Fruit fly (Drosophila melanogaster) whole organism, embryonic: ENCODE results near the gene CG7685.

Source experiments
- ATbp ChIP-seq: fragments of 200-800 bp; sonication (Bioruptor generic); optimal IDR thresholded peaks from 2 replicates; lab custom pipeline; 2017; ENCODE audit warnings: missing biosample characterization, mild to moderate bottlenecking, missing genetic modification characterization, missing genetic modification reagents
- CG10565 ChIP-seq: fragments of 200-800 bp; sonication (Bioruptor generic); optimal IDR thresholded peaks from 3 replicates; lab custom pipeline; 2016; ENCODE audit warnings: missing biosample characterization, mild to moderate bottlenecking, missing genetic modification characterization
- CG11085 ChIP-seq: fragments of 200-800 bp; sonication (Bioruptor generic); IDR thresholded peaks from 2 replicates; pipeline ENCODE4 v1.3.6; 2022; ENCODE audit warnings: missing biosample characterization, missing genetic modification characterization
- CG11560 ChIP-seq: fragments of 200-800 bp; sonication (Bioruptor generic); IDR thresholded peaks from 3 replicates; pipeline ENCODE4 v1.3.6; 2022; ENCODE audit warnings: missing biosample characterization, missing genetic modification characterization
- CG11695 ChIP-seq: fragments of 200-800 bp; sonication (Bioruptor generic); IDR thresholded peaks from 3 replicates; pipeline ENCODE4 v1.3.6; 2022; ENCODE audit warnings: missing biosample characterization, missing genetic modification characterization
- CG11696 ChIP-seq: fragments of 200-800 bp; sonication (Bioruptor generic); IDR thresholded peaks from 2 replicates; pipeline ENCODE4 v1.3.6; 2022; ENCODE audit warnings: missing biosample characterization, missing genetic modification characterization
- CG11723 ChIP-seq: fragments of 200-800 bp; sonication (Bioruptor generic); optimal IDR thresholded peaks from 2 replicates; lab custom pipeline; 2017; ENCODE audit warnings: missing biosample characterization, mild to moderate bottlenecking, missing genetic modification characterization
- CG14050 ChIP-seq: fragments of 200-800 bp; sonication (Bioruptor generic); IDR thresholded peaks from 3 replicates; pipeline ENCODE4 v1.3.6; 2022; ENCODE audit warnings: missing biosample characterization, missing genetic modification characterization
- CG1647 ChIP-seq: fragments of 200-800 bp; sonication (Bioruptor generic); optimal IDR thresholded peaks from 3 replicates; lab custom pipeline; 2016; ENCODE audit warnings: missing biosample characterization, missing genetic modification characterization
- CG16815 ChIP-seq: fragments of 200-800 bp; sonication (Bioruptor generic); optimal IDR thresholded peaks from 3 replicates; lab custom pipeline; 2017; ENCODE audit warnings: missing biosample characterization, mild to moderate bottlenecking, missing genetic modification characterization
- CG17802 ChIP-seq: fragments of 200-800 bp; sonication (Bioruptor generic); optimal IDR thresholded peaks from 2 replicates; lab custom pipeline; 2018; ENCODE audit warnings: missing biosample characterization, mild to moderate bottlenecking, missing genetic modification characterization, moderate library complexity
- CG30431 ChIP-seq: fragments of 200-800 bp; sonication (Bioruptor generic); optimal IDR thresholded peaks from 2 replicates; lab custom pipeline; 2017; ENCODE audit warnings: missing biosample characterization, missing genetic modification characterization
- CG31365 ChIP-seq: fragments of 200-800 bp; sonication (Bioruptor generic); optimal IDR thresholded peaks from 2 replicates; lab custom pipeline; 2018; ENCODE audit warnings: missing biosample characterization, mild to moderate bottlenecking, missing genetic modification characterization
- CG4328 ChIP-seq: fragments of 200-800 bp; sonication (Bioruptor generic); optimal IDR thresholded peaks from 3 replicates; lab custom pipeline; 2017; ENCODE audit warnings: missing biosample characterization, missing genetic modification reagents, missing genetic modification characterization
- CG6175 ChIP-seq: fragments of 200-800 bp; sonication (Bioruptor generic); IDR thresholded peaks from 3 replicates; pipeline ENCODE4 v1.3.6; 2022; ENCODE audit warnings: missing biosample characterization, missing genetic modification characterization
- CG6254 ChIP-seq: fragments of 200-800 bp; sonication (Bioruptor generic); optimal IDR thresholded peaks from 3 replicates; lab custom pipeline; 2017; ENCODE audit warnings: mild to moderate bottlenecking, missing biosample characterization, missing genetic modification reagents, missing genetic modification characterization
- CG6272 ChIP-seq: fragments of 200-800 bp; sonication (Bioruptor generic); IDR thresholded peaks from 2 replicates; pipeline ENCODE4 v1.3.6; 2022; ENCODE audit warnings: missing biosample characterization, missing genetic modification characterization
- CG6689 ChIP-seq: fragments of 200-800 bp; sonication (Bioruptor generic); IDR thresholded peaks from 2 replicates; pipeline ENCODE4 v1.3.6; 2022; ENCODE audit warnings: missing biosample characterization, missing genetic modification characterization
- CG7372 ChIP-seq: fragments of 200-800 bp; sonication (Bioruptor generic); IDR thresholded peaks from 2 replicates; pipeline ENCODE4 v1.3.6; 2022; ENCODE audit warnings: missing biosample characterization, missing genetic modification characterization
- Fer1 ChIP-seq: fragments of 200-800 bp; sonication (Bioruptor generic); optimal IDR thresholded peaks from 2 replicates; lab custom pipeline; 2017; ENCODE audit warnings: missing biosample characterization, mild to moderate bottlenecking, missing genetic modification characterization
- HLH54F ChIP-seq: fragments of 200-800 bp; sonication (Bioruptor generic); optimal IDR thresholded peaks from 3 replicates; lab custom pipeline; 2016; ENCODE audit warnings: missing biosample characterization, missing genetic modification characterization
- Max ChIP-seq: fragments of 200-800 bp; sonication (Bioruptor generic); optimal IDR thresholded peaks from 2 replicates; lab custom pipeline; 2016; ENCODE audit warnings: missing biosample characterization, mild to moderate bottlenecking, missing genetic modification characterization
- Med ChIP-seq: fragments of 200-800 bp; sonication (Bioruptor generic); peaks from one replicate; lab custom pipeline; 2016; ENCODE audit warnings: missing biosample characterization, missing genetic modification characterization, mild to moderate bottlenecking, inconsistent platforms, moderate library complexity
- Nf-YC ChIP-seq: fragments of 200-800 bp; optimal IDR thresholded peaks from 3 replicates; lab custom pipeline; 2019; ENCODE audit warnings: missing biosample characterization, mild to moderate bottlenecking, missing genetic modification characterization, moderate library complexity
- NfI ChIP-seq: fragments of 200-800 bp; sonication (Bioruptor generic); optimal IDR thresholded peaks from 3 replicates; lab custom pipeline; 2018; ENCODE audit warnings: missing biosample characterization, mild to moderate bottlenecking, missing genetic modification characterization, moderate library complexity
- Optix ChIP-seq: fragments of 200-800 bp; sonication (Bioruptor generic); IDR thresholded peaks from 3 replicates; pipeline ENCODE4 v1.3.6; 2022; ENCODE audit warnings: missing biosample characterization, missing genetic modification characterization
- Sin3A ChIP-seq: fragments of >200 bp; optimal IDR thresholded peaks from 2 replicates; lab custom pipeline; 2018
- Spps ChIP-seq: fragments of 200-800 bp; sonication (Bioruptor generic); optimal IDR thresholded peaks from 2 replicates; lab custom pipeline; 2018; ENCODE audit warnings: missing biosample characterization, mild to moderate bottlenecking, missing genetic modification characterization
- Vsx1 ChIP-seq: fragments of 200-800 bp; sonication (Bioruptor generic); optimal IDR thresholded peaks from 2 replicates; lab custom pipeline; 2017; ENCODE audit warnings: missing biosample characterization, mild to moderate bottlenecking, missing genetic modification characterization, missing genetic modification reagents
- ap ChIP-seq: fragments of 200-800 bp; sonication (Bioruptor generic); IDR thresholded peaks from 2 replicates; pipeline ENCODE4 v1.3.6; 2022; ENCODE audit warnings: missing biosample characterization, missing genetic modification characterization
- ara ChIP-seq: fragments of 200-800 bp; sonication (Bioruptor generic); IDR thresholded peaks from 2 replicates; pipeline ENCODE4 v1.3.6; 2022; ENCODE audit warnings: missing biosample characterization, missing genetic modification characterization
- cato ChIP-seq: fragments of 200-800 bp; sonication (Bioruptor generic); optimal IDR thresholded peaks from 2 replicates; lab custom pipeline; 2016; ENCODE audit warnings: missing biosample characterization, missing genetic modification characterization, borderline replicate concordance
- chinmo ChIP-seq: fragments of 200-800 bp; sonication (Bioruptor generic); IDR thresholded peaks from 4 replicates; pipeline ENCODE4 v1.3.6; 2022; ENCODE audit warnings: missing biosample characterization, missing genetic modification characterization; ENCODE audit not compliant: partially characterized antibody
- corto ChIP-seq: fragments of 200-800 bp; sonication (Bioruptor generic); optimal IDR thresholded peaks from 2 replicates; lab custom pipeline; 2016; ENCODE audit warnings: missing biosample characterization, mild to moderate bottlenecking, missing genetic modification characterization, moderate library complexity
- cwo ChIP-seq: fragments of 200-800 bp; sonication (Bioruptor generic); optimal IDR thresholded peaks from 3 replicates; lab custom pipeline; 2017; ENCODE audit warnings: missing biosample characterization, missing genetic modification characterization, mild to moderate bottlenecking, moderate library complexity, missing genetic modification reagents
- da ChIP-seq: fragments of 200-800 bp; sonication (Bioruptor generic); optimal IDR thresholded peaks from 2 replicates; lab custom pipeline; 2016; ENCODE audit warnings: missing biosample characterization, missing genetic modification characterization
- esg ChIP-seq: fragments of 200-800 bp; sonication (Bioruptor generic); conservative IDR thresholded peaks from 2 replicates; pipeline ENCODE4 v1.3.6; 2022; ENCODE audit warnings: missing biosample characterization, missing genetic modification characterization
- ewg ChIP-seq: fragments of 200-800 bp; sonication (Bioruptor generic); optimal IDR thresholded peaks from 3 replicates; lab custom pipeline; 2017; ENCODE audit warnings: mild to moderate bottlenecking, missing biosample characterization, missing genetic modification reagents, missing genetic modification characterization
- gce ChIP-seq: fragments of 200-800 bp; sonication (Bioruptor generic); IDR thresholded peaks from 3 replicates; pipeline ENCODE4 v1.3.6; 2022; ENCODE audit warnings: missing biosample characterization, missing genetic modification characterization
- gro ChIP-seq: fragments of 200-800 bp; sonication (Bioruptor generic); optimal IDR thresholded peaks from 2 replicates; lab custom pipeline; 2016; ENCODE audit warnings: missing biosample characterization, missing genetic modification characterization
- gt ChIP-seq: fragments of 200-800 bp; sonication (Bioruptor generic); IDR thresholded peaks from 2 replicates; pipeline ENCODE4 v1.3.6; 2022; ENCODE audit warnings: missing biosample characterization, missing genetic modification characterization
- hbn ChIP-seq: fragments of 200-800 bp; sonication (Bioruptor generic); IDR thresholded peaks from 2 replicates; pipeline ENCODE4 v1.3.6; 2022; ENCODE audit warnings: missing biosample characterization, missing genetic modification characterization; ENCODE audit not compliant: partially characterized antibody
- hth ChIP-seq: fragments of >200 bp; optimal IDR thresholded peaks from 2 replicates; lab custom pipeline; 2017; ENCODE audit warnings: inconsistent platforms
- jing ChIP-seq: fragments of 200-800 bp; sonication (Bioruptor generic); optimal IDR thresholded peaks from 2 replicates; lab custom pipeline; 2018; ENCODE audit warnings: missing biosample characterization, mild to moderate bottlenecking, missing genetic modification characterization
- ken ChIP-seq: fragments of 200-800 bp; sonication (Bioruptor generic); IDR thresholded peaks from 3 replicates; pipeline ENCODE4 v1.3.6; 2022; ENCODE audit warnings: missing biosample characterization, missing genetic modification characterization
- org-1 ChIP-seq: fragments of 200-800 bp; sonication (Bioruptor generic); optimal IDR thresholded peaks from 2 replicates; lab custom pipeline; 2017; ENCODE audit warnings: missing biosample characterization, missing genetic modification characterization
- pfk ChIP-seq: fragments of 200-800 bp; sonication (Bioruptor generic); optimal IDR thresholded peaks from 2 replicates; lab custom pipeline; 2018; ENCODE audit warnings: missing biosample characterization, mild to moderate bottlenecking, missing genetic modification characterization, moderate library complexity
- pnt ChIP-seq: fragments of 200-800 bp; sonication (Bioruptor generic); optimal IDR thresholded peaks from 3 replicates; lab custom pipeline; 2016; ENCODE audit warnings: missing biosample characterization, missing genetic modification characterization
- slou ChIP-seq: fragments of 200-800 bp; sonication (Bioruptor generic); optimal IDR thresholded peaks from 3 replicates; lab custom pipeline; 2016; ENCODE audit warnings: missing biosample characterization, missing genetic modification characterization
- stwl ChIP-seq: fragments of 200-800 bp; sonication (Bioruptor generic); optimal IDR thresholded peaks from 3 replicates; lab custom pipeline; 2018; ENCODE audit warnings: missing biosample characterization, mild to moderate bottlenecking, missing genetic modification characterization, moderate library complexity

CG7685 gene

dm6 chr3R:18436550-18437362 lies 32.0 kb downstream of the CG7685 start (continued):
- TF ChIP-seq Max (GFP tag; lab: Kevin White, UChicago) = peak; percentile 62
- TF ChIP-seq CG16815 (GFP tag; lab: Kevin White, UChicago) = peak; percentile 21
- TF ChIP-seq CG17802 (tag; lab: Kevin White, UChicago) = peak; percentile 25
- peak; percentile 35; the same call in 1 of the 2 replicates for TF ChIP-seq CG6272 (GFP tag; lab: Robert Waterston, UW)
- peak; percentile 30 for TF ChIP-seq corto (GFP tag; lab: Kevin White, UChicago)
- TF ChIP-seq CG11696 = no peak
- peak; percentile 73 for TF ChIP-seq CG14050 (GFP tag; lab: Robert Waterston, UW)
- TF ChIP-seq ara (GFP tag; lab: Robert Waterston, UW) = no peak
- TF ChIP-seq Med (GFP tag; lab: Kevin White, UChicago) = peak; percentile 94
- peak; percentile 47 for TF ChIP-seq ewg (GFP tag; lab: Kevin White, UChicago)
- TF ChIP-seq CG4328 (GFP tag; lab: Kevin White, UChicago) = no peak
- peak; percentile 57 for TF ChIP-seq NfI
- TF ChIP-seq jing = peak; percentile 37
- no peak for TF ChIP-seq CG11085
- TF ChIP-seq CG10565 (GFP tag; lab: Kevin White, UChicago) = no peak
- peak; percentile 60 for TF ChIP-seq pnt (GFP tag; lab: Kevin White, UChicago)
- no peak for TF ChIP-seq Spps (tag; lab: Kevin White, UChicago)
- peak; percentile 56 for TF ChIP-seq CG1647 (GFP tag; lab: Kevin White, UChicago)
- peak; percentile 45; the same call in 1 of the 3 replicates for TF ChIP-seq CG11695 (GFP tag; lab: Robert Waterston, UW)
- TF ChIP-seq pfk (GFP tag; lab: Kevin White, UChicago) = no peak
- no peak for TF ChIP-seq Vsx1 (GFP tag; lab: Kevin White, UChicago)
- TF ChIP-seq CG31365 (tag; lab: Kevin White, UChicago) = no peak
- TF ChIP-seq hbn (GFP tag; lab: Robert Waterston, UW) = no peak
- TF ChIP-seq slou (GFP tag; lab: Kevin White, UChicago) = no peak
- peak; percentile 58 for TF ChIP-seq esg (GFP tag; lab: Robert Waterston, UW)
- no peak for TF ChIP-seq Sin3A (lab: Kevin White, UChicago)
- TF ChIP-seq org-1 = peak; percentile 60
- TF ChIP-seq gt = no peak
- TF ChIP-seq CG6689 (GFP tag; lab: Robert Waterston, UW) = peak; percentile 30; the same call in 1 of the 2 replicates
- no peak for TF ChIP-seq CG6175 (GFP tag; lab: Robert Waterston, UW)
- peak; percentile 83 for TF ChIP-seq cwo
- no peak for TF ChIP-seq Optix
- no peak for TF ChIP-seq da (GFP tag; lab: Kevin White, UChicago)
- TF ChIP-seq CG11723 (GFP tag; lab: Kevin White, UChicago) = peak; percentile 27
- TF ChIP-seq gro (GFP tag; lab: Kevin White, UChicago) = peak; percentile 26
- peak; percentile 20 for TF ChIP-seq ATbp (GFP tag; lab: Kevin White, UChicago)
- peak; percentile 58 for TF ChIP-seq HLH54F (GFP tag; lab: Kevin White, UChicago)
- no peak for TF ChIP-seq stwl
- no peak for TF ChIP-seq CG7372 (GFP tag; lab: Robert Waterston, UW)
- 0 out of 3 replicates have a peak, but pooled peaks have one; percentile 53 for TF ChIP-seq CG11560
- TF ChIP-seq hth (lab: Kevin White, UChicago) = no peak
- no peak for TF ChIP-seq Nf-YC (tag; lab: Kevin White, UChicago)
- TF ChIP-seq CG6254 = no peak
- TF ChIP-seq CG30431 = peak; percentile 12
- TF ChIP-seq ap (GFP tag; lab: Robert Waterston, UW) = no peak
- no peak for TF ChIP-seq cato (GFP tag; lab: Kevin White, UChicago)
- peak; percentile 68 for TF ChIP-seq Fer1
- 0 out of 4 replicates have a peak, but pooled peaks have one; percentile 55 for TF ChIP-seq chinmo (GFP tag; lab: Robert Waterston, UW)
- peak; percentile 7; the same call in 1 of the 3 replicates for TF ChIP-seq gce (GFP tag; lab: Robert Waterston, UW)
- 0 out of 3 replicates have a peak, but pooled peaks have one; percentile 28 for TF ChIP-seq ken (GFP tag; lab: Robert Waterston, UW)
